Fruit fly (Drosophila melanogaster): ENCODE measurements around the gene nkd.
A peak's percentile ranks its signal among the peaks of the same experiment; 100 is the strongest.

Gene nkd

DNA sequence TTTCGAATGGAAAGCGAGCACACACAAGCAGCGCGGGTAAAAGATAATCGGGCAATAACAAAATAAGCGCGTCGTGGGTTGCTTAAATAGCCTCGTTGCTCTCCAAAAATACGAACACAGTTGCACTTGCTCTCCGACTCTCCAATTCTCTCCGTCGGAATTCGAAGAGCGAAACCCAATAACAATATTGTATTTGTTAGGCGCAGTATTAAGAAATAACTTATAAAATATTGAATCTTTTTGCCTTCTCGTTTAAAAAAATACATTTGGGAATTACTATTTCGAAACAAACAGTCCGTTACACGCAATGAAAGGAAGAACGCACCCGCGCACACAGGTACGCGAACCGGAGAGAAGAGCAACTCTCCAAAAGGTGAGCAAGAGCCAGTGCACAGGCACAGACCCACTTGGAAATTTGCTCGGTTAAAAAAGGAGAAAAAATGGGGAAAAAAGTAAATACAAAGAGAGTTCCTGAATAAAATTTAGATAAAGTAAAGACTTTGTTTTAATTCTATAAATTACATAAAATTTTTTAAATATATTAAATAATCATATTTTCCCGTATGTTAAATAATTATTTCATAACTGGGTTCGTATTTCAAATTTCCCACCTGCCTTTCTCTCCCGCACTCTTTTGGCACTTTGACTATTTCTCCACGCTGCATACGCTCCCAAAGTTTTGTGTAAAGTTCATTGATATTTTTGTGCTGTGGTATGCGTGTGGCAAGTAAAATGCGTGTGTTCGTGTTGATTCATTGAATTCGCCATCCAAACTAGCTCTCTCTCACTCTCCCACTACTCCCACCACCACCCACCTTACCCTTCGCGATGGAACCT, 41.3 kb upstream of the nkd start, which contains the start of gene Mkp3 (continued):
- peak; percentile 66 for TF ChIP-seq Rx (GFP tag; IDR thresholded peaks at IDR 0.05)
- no peak for TF ChIP-seq HLH4C (GFP tag; IDR thresholded peaks at IDR 0.05; ENCODE audit: partially characterized antibody)
- peak; percentile 90 for TF ChIP-seq CG18619 (GFP tag; optimal IDR thresholded peaks at IDR 0.05)
- peak; percentile 90 for TF ChIP-seq sug (tag; optimal IDR thresholded peaks at IDR 0.05)
- TF ChIP-seq CG12769 (tag; optimal IDR thresholded peaks at IDR 0.05) = peak; percentile 70
- peak; percentile 86 for TF ChIP-seq CG10979 (tag; optimal IDR thresholded peaks at IDR 0.05)
- peak; percentile 91 for TF ChIP-seq CG11504 (tag; optimal IDR thresholded peaks at IDR 0.05)
- peak; percentile 71 for TF ChIP-seq chm (GFP tag; IDR thresholded peaks at IDR 0.05)
- TF ChIP-seq Usf (GFP tag; optimal IDR thresholded peaks at IDR 0.05) = peak; percentile 64
- peak; percentile 79 for TF ChIP-seq gsb (GFP tag; IDR thresholded peaks at IDR 0.05)
- TF ChIP-seq CG18476 (GFP tag; optimal IDR thresholded peaks at IDR 0.05) = peak; percentile 63
- TF ChIP-seq CG1529 (GFP tag; optimal IDR thresholded peaks at IDR 0.05) = peak; percentile 82
- TF ChIP-seq eve (GFP tag; optimal IDR thresholded peaks at IDR 0.05) = peak in 1 of 2 experiments; percentile 75
- TF ChIP-seq klu (GFP tag; IDR thresholded peaks at IDR 0.05) = no peak; the same call in none of the 2 replicates
- TF ChIP-seq Vsx1 (GFP tag; optimal IDR thresholded peaks at IDR 0.05) = peak; percentile 83
- TF ChIP-seq MTF-1 (GFP tag; optimal IDR thresholded peaks at IDR 0.05; ENCODE audit: borderline replicate concordance) = peak; percentile 65
- TF ChIP-seq Sox102F (GFP tag; optimal IDR thresholded peaks at IDR 0.05) = peak; percentile 87
- peak; percentile 90 for TF ChIP-seq ATbp (GFP tag; optimal IDR thresholded peaks at IDR 0.05)
- TF ChIP-seq p53 (GFP tag; optimal IDR thresholded peaks at IDR 0.05) = no peak
- TF ChIP-seq CG15479 (GFP tag; optimal IDR thresholded peaks at IDR 0.05) = no peak
- peak; percentile 47; the same call in 1 of the 3 replicates for TF ChIP-seq otp (GFP tag; IDR thresholded peaks at IDR 0.05)
- peak; percentile 79 for TF ChIP-seq oc (tag; optimal IDR thresholded peaks at IDR 0.05)
- TF ChIP-seq Oli (tag; optimal IDR thresholded peaks at IDR 0.05) = peak; percentile 90
- peak; percentile 22 for TF ChIP-seq Myb (GFP tag; optimal IDR thresholded peaks at IDR 0.05)
- peak; percentile 91 for TF ChIP-seq HmgZ (tag; optimal IDR thresholded peaks at IDR 0.05)
- peak; percentile 86 for TF ChIP-seq CG4328 (GFP tag; optimal IDR thresholded peaks at IDR 0.05)
- no peak for TF ChIP-seq nerfin-2 (GFP tag; IDR thresholded peaks at IDR 0.05; ENCODE audit: partially characterized antibody)
- no peak for TF ChIP-seq Hmx (GFP tag; optimal IDR thresholded peaks at IDR 0.05)
- peak; percentile 95 for TF ChIP-seq gem (tag; optimal IDR thresholded peaks at IDR 0.05)
- TF ChIP-seq sens (GFP tag) = peak; percentile 75
- TF ChIP-seq tin (GFP tag; optimal IDR thresholded peaks at IDR 0.05) = peak; percentile 48
- TF ChIP-seq wdn (GFP tag; IDR thresholded peaks at IDR 0.05) = peak; percentile 89
- TF ChIP-seq Bgb (GFP tag; IDR thresholded peaks at IDR 0.05; ENCODE audit: partially characterized antibody) = peak; percentile 44; the same call in 1 of the 2 replicates
- peak; percentile 77 for TF ChIP-seq CG11560 (tag; IDR thresholded peaks at IDR 0.05)
- peak; percentile 94 for TF ChIP-seq CG13424 (tag; optimal IDR thresholded peaks at IDR 0.05)
- TF ChIP-seq hbn (GFP tag; IDR thresholded peaks at IDR 0.05; ENCODE audit: partially characterized antibody) = no peak
- TF ChIP-seq lilli (GFP tag; optimal IDR thresholded peaks at IDR 0.05) = peak; percentile 68
- peak; percentile 96 for TF ChIP-seq CG11695 (GFP tag; IDR thresholded peaks at IDR 0.05)
- TF ChIP-seq ash1 (GFP tag; optimal IDR thresholded peaks at IDR 0.05) = no peak
- TF ChIP-seq CG8388 (GFP tag; optimal IDR thresholded peaks at IDR 0.05) = peak; percentile 89
- TF ChIP-seq CG14710 (tag; optimal IDR thresholded peaks at IDR 0.05) = peak; percentile 74
- peak; percentile 71 for TF ChIP-seq sqz (GFP tag; optimal IDR thresholded peaks at IDR 0.05)
- TF ChIP-seq Antp (GFP tag; optimal IDR thresholded peaks at IDR 0.05) = peak; percentile 6
- peak; percentile 86 for TF ChIP-seq phol (tag; optimal IDR thresholded peaks at IDR 0.05)
- TF ChIP-seq slbo (GFP tag; IDR thresholded peaks at IDR 0.05) = peak; percentile 92
- peak; percentile 90 for TF ChIP-seq CG7372 (GFP tag; IDR thresholded peaks at IDR 0.05)
- no peak for TF ChIP-seq chn (GFP tag; optimal IDR thresholded peaks at IDR 0.05)
- TF ChIP-seq bigmax (GFP tag; optimal IDR thresholded peaks at IDR 0.05) = no peak
